Worm (Caenorhabditis elegans) whole organism, early embryonic: ENCODE data around the gene cyp-44A1.

Experiments
- B0310.2 ChIP-seq: sonication (generic microtip); optimal IDR thresholded peaks from 2 replicates; lab custom pipeline; 2016; ENCODE audit warnings: mild to moderate bottlenecking, missing genetic modification characterization, missing compliant biosample characterization
- F13C5.2 ChIP-seq: sonication (generic microtip); optimal IDR thresholded peaks from 2 replicates; lab custom pipeline; 2017; ENCODE audit warnings: mild to moderate bottlenecking, missing genetic modification characterization, inconsistent platforms, missing compliant biosample characterization
- aly-1 ChIP-seq: sonication (generic microtip); optimal IDR thresholded peaks from 2 replicates; lab custom pipeline; 2016; ENCODE audit warnings: missing genetic modification characterization, missing compliant biosample characterization
- ama-1 ChIP-seq: fragments of 150-350 bp; optimal IDR thresholded peaks from 2 replicates; lab custom pipeline; 2014
- ceh-13 ChIP-seq: fragments of 200-800 bp; sonication (Bioruptor generic); optimal IDR thresholded peaks from 2 replicates; lab custom pipeline; 2018; ENCODE audit warnings: mild to moderate bottlenecking, missing genetic modification characterization, missing compliant biosample characterization
- ceh-36 ChIP-seq: sonication (generic microtip); optimal IDR thresholded peaks from 2 replicates; lab custom pipeline; 2016; ENCODE audit warnings: missing genetic modification characterization, inconsistent platforms, missing compliant biosample characterization
- ets-7 ChIP-seq: sonication (generic microtip); optimal IDR thresholded peaks from 2 replicates; lab custom pipeline; 2016; ENCODE audit warnings: missing genotype, missing genetic modification characterization, missing compliant biosample characterization
- flt-1 ChIP-seq: fragments of 200-800 bp; sonication (Bioruptor generic); IDR thresholded peaks from 2 replicates; pipeline ENCODE4 v1.3.6; 2022; ENCODE audit warnings: missing genetic modification characterization, missing compliant biosample characterization
- hmbx-1 ChIP-seq: sonication (generic microtip); optimal IDR thresholded peaks from 2 replicates; lab custom pipeline; 2016; ENCODE audit warnings: mild to moderate bottlenecking, missing genetic modification characterization, missing compliant biosample characterization
- hmg-4 ChIP-seq: fragments of 200-800 bp; sonication (Bioruptor generic); optimal IDR thresholded peaks from 2 replicates; lab custom pipeline; 2018; ENCODE audit warnings: mild to moderate bottlenecking, missing genetic modification characterization, missing compliant biosample characterization
- hnd-1 ChIP-seq: sonication (generic microtip); optimal IDR thresholded peaks from 2 replicates; lab custom pipeline; 2016; ENCODE audit warnings: missing genetic modification characterization, missing compliant biosample characterization
- pes-1 ChIP-seq: fragments of 200-800 bp; sonication (Bioruptor generic); IDR thresholded peaks from 2 replicates; pipeline ENCODE4 v1.3.6; 2022; ENCODE audit warnings: missing genetic modification reagents, missing genetic modification characterization, missing compliant biosample characterization
- scrt-1 ChIP-seq: fragments of 200-800 bp; sonication (Bioruptor generic); IDR thresholded peaks from 2 replicates; pipeline ENCODE4 v1.3.6; 2022; ENCODE audit warnings: missing genetic modification characterization, missing compliant biosample characterization
- sea-1 ChIP-seq: fragments of 200-800 bp; sonication (Bioruptor generic); conservative IDR thresholded peaks from 2 replicates; pipeline ENCODE4 v1.3.6; 2022; ENCODE audit warnings: missing genetic modification characterization, missing compliant biosample characterization
- tbx-11 ChIP-seq: fragments of 200-800 bp; sonication (Bioruptor generic); IDR thresholded peaks from 2 replicates; pipeline ENCODE4 v1.3.6; 2022; ENCODE audit warnings: missing genetic modification characterization, missing compliant biosample characterization
- tbx-37 ChIP-seq: fragments of 200-800 bp; sonication (Bioruptor generic); conservative IDR thresholded peaks from 2 replicates; pipeline ENCODE4 v1.3.6; 2022; ENCODE audit warnings: missing genetic modification reagents, missing genetic modification characterization, missing compliant biosample characterization
- tra-4 ChIP-seq: sonication (generic microtip); optimal IDR thresholded peaks from 2 replicates; lab custom pipeline; 2017; ENCODE audit warnings: missing genetic modification characterization, missing compliant biosample characterization

The cyp-44A1 gene

ce11 chrII:5518910-5519309 is 15.1 kb downstream of the cyp-44A1 start, which contains the start of gene ZK177.2:
Gene ZK177.2, plus strand, starts transcription at chrII:5519210.
- no peak for TF ChIP-seq scrt-1 (GFP tag; lab: Robert Waterston, UW)
- TF ChIP-seq tra-4 (tag; lab: Kevin White, UChicago): no peak
- TF ChIP-seq aly-1 (tag; lab: Kevin White, UChicago): no peak
- TF ChIP-seq hmbx-1 (tag; lab: Kevin White, UChicago): no peak
- TF ChIP-seq flt-1 (GFP tag; lab: Robert Waterston, UW): no peak
- TF ChIP-seq tbx-37 (GFP tag; lab: Robert Waterston, UW): no peak
- no peak for TF ChIP-seq hmg-4 (GFP tag; lab: Kevin White, UChicago)
- TF ChIP-seq hnd-1 (tag; lab: Kevin White, UChicago): no peak
- no peak for TF ChIP-seq pes-1
- no peak for TF ChIP-seq sea-1 (GFP tag; lab: Robert Waterston, UW)
- TF ChIP-seq ceh-13 (GFP tag; lab: Kevin White, UChicago): no peak
- no peak for TF ChIP-seq tbx-11
- TF ChIP-seq B0310.2 (tag; lab: Kevin White, UChicago): no peak
- TF ChIP-seq ama-1: no peak
- TF ChIP-seq ceh-36: no peak
- TF ChIP-seq F13C5.2 (tag; lab: Kevin White, UChicago): no peak
- no peak for TF ChIP-seq ets-7 (tag; lab: Kevin White, UChicago)

DNA sequence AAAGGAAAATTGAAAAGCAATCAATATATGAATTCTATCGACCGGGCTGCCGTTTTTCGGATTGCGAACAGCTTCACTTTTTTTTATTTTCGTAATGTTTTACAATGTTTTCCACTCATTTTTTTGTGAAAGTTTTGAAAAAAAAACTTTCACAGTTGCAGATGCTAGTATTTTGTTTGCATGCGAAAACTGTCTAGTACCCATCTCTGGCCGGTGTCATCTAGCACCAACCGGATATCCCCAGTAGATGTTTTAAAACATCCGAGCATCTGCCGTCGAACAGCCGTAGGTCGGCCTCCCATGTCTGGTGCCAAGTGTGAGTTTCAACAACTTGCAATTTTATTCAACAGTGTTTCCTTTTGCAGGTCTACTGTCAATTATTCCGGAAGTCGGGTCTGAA is 17.6 kb downstream of the cyp-44A1 start, which contains the start of gene ZK177.12:
ZK177.12 (plus strand) TSS at position 301 of the 400 bp plus-strand sequence.
- TF ChIP-seq ceh-13 (GFP tag; lab: Kevin White, UChicago): no peak

DNA sequence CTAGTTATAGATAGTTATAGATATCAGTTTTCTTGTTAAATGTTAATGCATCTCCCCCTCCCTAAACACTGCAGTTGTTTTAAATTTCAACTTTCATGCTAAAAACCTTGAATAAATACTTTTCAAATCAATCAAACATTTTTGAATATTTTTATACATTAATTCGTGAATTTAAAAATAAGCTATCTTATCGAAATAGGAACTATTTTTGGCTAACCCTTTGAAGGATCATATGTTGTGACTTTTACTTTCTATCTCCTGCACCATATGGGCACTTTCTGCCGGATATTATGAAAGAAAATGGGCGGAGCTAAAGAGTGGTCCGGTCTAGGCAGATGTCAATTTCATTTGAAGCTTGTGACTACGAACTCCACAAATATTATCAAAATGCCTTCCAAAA is 18.8 kb downstream of the cyp-44A1 start, which contains the start of gene ZK177.11:
ZK177.11 (plus strand) TSS at position 301 of the 400 bp plus-strand sequence.
- TF ChIP-seq aly-1 (tag; lab: Kevin White, UChicago) (no peak), flt-1 (GFP tag; lab: Robert Waterston, UW) (no peak), tbx-37 (GFP tag; lab: Robert Waterston, UW) (no peak), ceh-36 (no peak), ama-1 (no peak), sea-1 (GFP tag; lab: Robert Waterston, UW) (no peak), tra-4 (tag; lab: Kevin White, UChicago) (no peak), hnd-1 (tag; lab: Kevin White, UChicago) (no peak), scrt-1 (GFP tag; lab: Robert Waterston, UW) (no peak), ceh-13 (GFP tag; lab: Kevin White, UChicago) (no peak), F13C5.2 (tag; lab: Kevin White, UChicago) (no peak), pes-1 (no peak), hmbx-1 (tag; lab: Kevin White, UChicago) (no peak), ets-7 (tag; lab: Kevin White, UChicago) (no peak)

ce11 chrII:5525297-5525696 is 21.5 kb downstream of the cyp-44A1 start, which contains the start of gene tbx-35:
Gene tbx-35, minus strand, starts transcription at chrII:5525397.
- TF ChIP-seq sea-1 (GFP tag; lab: Robert Waterston, UW) (no peak), tra-4 (tag; lab: Kevin White, UChicago) (no peak), tbx-37 (GFP tag; lab: Robert Waterston, UW) (no peak), pes-1 (no peak), hmg-4 (GFP tag; lab: Kevin White, UChicago) (no peak), flt-1 (GFP tag; lab: Robert Waterston, UW) (no peak), ceh-13 (GFP tag; lab: Kevin White, UChicago) (no peak), scrt-1 (GFP tag; lab: Robert Waterston, UW) (no peak), hnd-1 (tag; lab: Kevin White, UChicago) (no peak), ama-1 (no peak), hmbx-1 (tag; lab: Kevin White, UChicago) (no peak), aly-1 (tag; lab: Kevin White, UChicago) (no peak), tbx-11 (no peak)

DNA sequence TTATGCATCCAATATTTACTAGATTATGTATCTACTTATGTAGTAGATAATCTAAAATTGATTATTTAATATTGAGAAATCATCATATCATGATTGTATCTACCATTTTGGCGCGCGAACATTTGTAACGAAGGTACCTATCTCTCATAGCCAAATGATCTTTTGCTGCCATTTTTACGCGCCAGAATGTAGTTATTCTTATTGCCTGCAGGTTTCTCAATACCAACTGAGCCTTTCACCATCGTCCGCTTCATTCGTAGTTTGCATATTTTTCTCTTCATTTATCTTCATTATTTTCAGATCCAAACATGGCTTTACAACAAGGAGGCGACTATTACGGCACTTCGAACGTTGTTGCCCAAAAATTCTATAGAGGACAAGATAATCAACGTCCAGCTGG is 24.0 kb downstream of the cyp-44A1 start, which contains the start of gene ZK177.1:
ZK177.1 (plus strand) TSS at position 301 of the 400 bp plus-strand sequence.
- TF ChIP-seq hnd-1 (tag; lab: Kevin White, UChicago) (no peak), pes-1 (no peak), flt-1 (GFP tag; lab: Robert Waterston, UW) (no peak), ceh-36 (no peak), hmg-4 (GFP tag; lab: Kevin White, UChicago) (no peak), tbx-11 (no peak), sea-1 (GFP tag; lab: Robert Waterston, UW) (no peak), aly-1 (tag; lab: Kevin White, UChicago) (no peak), ama-1 (no peak), ceh-13 (GFP tag; lab: Kevin White, UChicago) (no peak), scrt-1 (GFP tag; lab: Robert Waterston, UW) (no peak), tbx-37 (GFP tag; lab: Robert Waterston, UW) (no peak), B0310.2 (tag; lab: Kevin White, UChicago) (no peak), tra-4 (tag; lab: Kevin White, UChicago) (no peak), ets-7 (tag; lab: Kevin White, UChicago) (no peak)

- no peak for TF ChIP-seq pes-1
- TF ChIP-seq ama-1: no peak
- TF ChIP-seq flt-1 (GFP tag; lab: Robert Waterston, UW): no peak
- TF ChIP-seq tra-4 (tag; lab: Kevin White, UChicago): no peak
- no peak for TF ChIP-seq F13C5.2 (tag; lab: Kevin White, UChicago)
- TF ChIP-seq B0310.2 (tag; lab: Kevin White, UChicago): no peak
- TF ChIP-seq hmg-4 (GFP tag; lab: Kevin White, UChicago): no peak
- TF ChIP-seq scrt-1 (GFP tag; lab: Robert Waterston, UW): no peak
- no peak for TF ChIP-seq ets-7 (tag; lab: Kevin White, UChicago)
- no peak for TF ChIP-seq ceh-36
- TF ChIP-seq sea-1 (GFP tag; lab: Robert Waterston, UW): no peak
- TF ChIP-seq ceh-13 (GFP tag; lab: Kevin White, UChicago): no peak
- TF ChIP-seq hmbx-1 (tag; lab: Kevin White, UChicago): no peak
- no peak for TF ChIP-seq aly-1 (tag; lab: Kevin White, UChicago)
- no peak for TF ChIP-seq tbx-37 (GFP tag; lab: Robert Waterston, UW)
- no peak for TF ChIP-seq hnd-1 (tag; lab: Kevin White, UChicago)
- TF ChIP-seq tbx-11: no peak
Observed at ce11 chrII:5531855-5532328, 28.0 kb downstream of the cyp-44A1 start, which contains the start of gene C17C3.9. Gene C17C3.9, minus strand, starts transcription at chrII:5532278.
